Worm (Caenorhabditis elegans) whole organism, young adult: ENCODE measurements around the gene ttr-23.
A peak's percentile ranks its signal among the peaks of the same experiment; 100 is the strongest.

ENCODE experiments used
- B0019.2 ChIP-seq: fragments of 200-800 bp; sonication (Bioruptor generic); conservative IDR thresholded peaks from 2 replicates; pipeline ENCODE4 v1.3.6; 2022; ENCODE audit warnings: missing genetic modification reagents, missing genetic modification characterization, missing compliant biosample characterization
- B0336.3 ChIP-seq: fragments of 200-800 bp; sonication (Bioruptor generic); IDR thresholded peaks from 2 replicates; pipeline ENCODE4 v1.3.6; 2022; ENCODE audit warnings: missing genetic modification characterization, missing compliant biosample characterization
- D2030.7 ChIP-seq: fragments of 200-800 bp; sonication (Bioruptor generic); IDR thresholded peaks from 2 replicates; pipeline ENCODE4 v1.3.6; 2022; ENCODE audit warnings: missing genetic modification reagents, missing genetic modification characterization, missing compliant biosample characterization
- F39B2.1 ChIP-seq: fragments of 200-800 bp; sonication (Bioruptor generic); IDR thresholded peaks from 2 replicates; pipeline ENCODE4 v1.3.6; 2022; ENCODE audit warnings: missing genetic modification reagents, missing genetic modification characterization, missing compliant biosample characterization
- F49E8.2 ChIP-seq: sonication (generic microtip); optimal IDR thresholded peaks from 3 replicates; lab custom pipeline; 2017; ENCODE audit warnings: missing genetic modification characterization, mild to moderate bottlenecking, missing compliant biosample characterization, antibody characterized with exemption, moderate library complexity; ENCODE audit not compliant: insufficient read depth
- F52B5.7 ChIP-seq: sonication (generic microtip); optimal IDR thresholded peaks from 2 replicates; lab custom pipeline; 2016; ENCODE audit warnings: mild to moderate bottlenecking, missing genetic modification characterization, missing compliant biosample characterization
- F55B11.4 ChIP-seq: sonication (generic microtip); optimal IDR thresholded peaks from 2 replicates; lab custom pipeline; 2016; ENCODE audit warnings: missing compliant biosample characterization, missing genetic modification characterization, borderline replicate concordance; ENCODE audit not compliant: insufficient read depth
- Y53G8AR.9 ChIP-seq: fragments of 200-800 bp; sonication (Bioruptor generic); conservative IDR thresholded peaks from 2 replicates; pipeline ENCODE4 v1.3.6; 2022; ENCODE audit warnings: missing genetic modification reagents, missing genetic modification characterization, missing compliant biosample characterization
- ZK185.1 ChIP-seq: sonication (generic microtip); optimal IDR thresholded peaks from 2 replicates; lab custom pipeline; 2016; ENCODE audit warnings: mild to moderate bottlenecking, missing genetic modification characterization, missing compliant biosample characterization; ENCODE audit not compliant: poor library complexity, severe bottlenecking
- akir-1 ChIP-seq: fragments of 200-800 bp; sonication (Bioruptor generic); optimal IDR thresholded peaks from 2 replicates; lab custom pipeline; 2018; ENCODE audit warnings: mild to moderate bottlenecking, missing genetic modification characterization, moderate library complexity, missing compliant biosample characterization
- aptf-2 ChIP-seq: fragments of 200-800 bp; sonication (Bioruptor generic); conservative IDR thresholded peaks from 2 replicates; pipeline ENCODE4 v1.3.6; 2022; ENCODE audit warnings: missing genetic modification reagents, missing genetic modification characterization, missing compliant biosample characterization
- aptf-3 ChIP-seq: fragments of 200-800 bp; sonication (Bioruptor generic); IDR thresholded peaks from 2 replicates; pipeline ENCODE4 v1.3.6; 2022; ENCODE audit warnings: missing genetic modification characterization, missing compliant biosample characterization
- attf-3 ChIP-seq: fragments of 200-800 bp; sonication (Bioruptor generic); conservative IDR thresholded peaks from 2 replicates; pipeline ENCODE4 v1.3.6; 2022; ENCODE audit warnings: missing genetic modification reagents, missing genetic modification characterization, missing compliant biosample characterization
- dox-1 ChIP-seq: fragments of 200-800 bp; sonication (Bioruptor generic); IDR thresholded peaks from 2 replicates; pipeline ENCODE4 v1.3.6; 2022; ENCODE audit warnings: missing genetic modification reagents, missing genetic modification characterization, missing compliant biosample characterization
- dpl-1 ChIP-seq: fragments of 150-350 bp; optimal IDR thresholded peaks from 2 replicates; lab custom pipeline; 2014; ENCODE audit warnings: missing biosample characterization, missing genetic modification reagents, missing genetic modification characterization
- egl-44 ChIP-seq: fragments of 200-800 bp; sonication (Bioruptor generic); IDR thresholded peaks from 2 replicates; pipeline ENCODE4 v1.3.6; 2022; ENCODE audit warnings: missing genetic modification reagents, missing genetic modification characterization, missing compliant biosample characterization
- ekl-4 ChIP-seq: fragments of 200-800 bp; sonication (Bioruptor generic); IDR thresholded peaks from 2 replicates; pipeline ENCODE4 v1.3.6; 2022; ENCODE audit warnings: missing genetic modification reagents, missing genetic modification characterization, missing compliant biosample characterization
- fkh-3 ChIP-seq: sonication (generic microtip); optimal IDR thresholded peaks from 2 replicates; lab custom pipeline; 2016; ENCODE audit warnings: mild to moderate bottlenecking, missing genetic modification characterization, missing compliant biosample characterization
- gei-17 ChIP-seq: fragments of 200-800 bp; sonication (Bioruptor generic); optimal IDR thresholded peaks from 2 replicates; lab custom pipeline; 2018; ENCODE audit warnings: mild to moderate bottlenecking, missing genetic modification characterization, missing compliant biosample characterization
- hlh-26 ChIP-seq: fragments of 200-800 bp; sonication (Bioruptor generic); conservative IDR thresholded peaks from 2 replicates; pipeline ENCODE4 v1.3.6; 2022; ENCODE audit warnings: missing genetic modification reagents, missing genetic modification characterization, missing compliant biosample characterization
- hmg-20 ChIP-seq: fragments of 200-800 bp; sonication (Bioruptor generic); IDR thresholded peaks from 2 replicates; pipeline ENCODE4 v1.3.6; 2022; ENCODE audit warnings: missing genetic modification reagents, missing genetic modification characterization, missing compliant biosample characterization
- let-607 ChIP-seq, 2 experiments: fragments of 200-800 bp in 1 of 2; sonication (Bioruptor generic) in 1 of 2; sonication (generic microtip) in 1 of 2; optimal IDR thresholded peaks; 2 replicates each; lab custom pipeline; 2016 to 2018; ENCODE audit warnings: mild to moderate bottlenecking in 2 of 2, missing compliant biosample characterization in 2 of 2, missing genetic modification characterization in 2 of 2, moderate library complexity in 2 of 2, missing genotype in 1 of 2
- lin-35 ChIP-seq, 3 experiments: fragments of 150-350 bp in 2 of 3; sonication (generic microtip) in 1 of 3; optimal IDR thresholded peaks; 2 replicates each; lab custom pipeline; 2014 to 2018; ENCODE audit warnings: missing biosample characterization in 3 of 3, missing genetic modification characterization in 3 of 3, missing genetic modification reagents in 3 of 3
- lsy-27 ChIP-seq: sonication (generic microtip); optimal IDR thresholded peaks from 2 replicates; lab custom pipeline; 2017; ENCODE audit warnings: missing genetic modification characterization, mild to moderate bottlenecking, missing compliant biosample characterization, antibody characterized with exemption, missing genotype, borderline replicate concordance; ENCODE audit not compliant: insufficient read depth
- madf-8 ChIP-seq: fragments of 200-800 bp; sonication (Bioruptor generic); conservative IDR thresholded peaks from 2 replicates; pipeline ENCODE4 v1.3.6; 2022; ENCODE audit warnings: missing genetic modification reagents, missing genetic modification characterization, missing compliant biosample characterization
- mcd-1 ChIP-seq: fragments of 200-800 bp; sonication (Bioruptor generic); IDR thresholded peaks from 2 replicates; pipeline ENCODE4 v1.3.6; 2022; ENCODE audit warnings: missing genetic modification reagents, missing genetic modification characterization, missing compliant biosample characterization
- mes-4 ChIP-seq: sonication (generic microtip); optimal IDR thresholded peaks from 2 replicates; lab custom pipeline; 2016; ENCODE audit warnings: missing genotype, missing genetic modification characterization, missing compliant biosample characterization
- nhr-120 ChIP-seq: fragments of 200-800 bp; sonication (Bioruptor generic); IDR thresholded peaks from 2 replicates; pipeline ENCODE4 v1.3.6; 2022; ENCODE audit warnings: missing genetic modification characterization, missing compliant biosample characterization
- nhr-80 ChIP-seq: sonication (generic microtip); optimal IDR thresholded peaks from 2 replicates; lab custom pipeline; 2016; ENCODE audit warnings: missing genetic modification characterization, missing compliant biosample characterization
- rec-8 ChIP-seq, 2 experiments: sonication (generic microtip); optimal IDR thresholded peaks; 2 replicates each; lab custom pipeline; 2016; ENCODE audit warnings: mild to moderate bottlenecking in 2 of 2, missing genetic modification characterization in 2 of 2, missing genetic modification reagents in 2 of 2, missing genotype in 2 of 2, missing biosample characterization in 1 of 2, missing compliant biosample characterization in 1 of 2, moderate library complexity in 1 of 2
- sptf-2 ChIP-seq: fragments of 200-800 bp; sonication (Bioruptor generic); optimal IDR thresholded peaks from 2 replicates; lab custom pipeline; 2018; ENCODE audit warnings: mild to moderate bottlenecking, missing genetic modification characterization, missing compliant biosample characterization
- ztf-18 ChIP-seq: sonication (generic microtip); optimal IDR thresholded peaks from 2 replicates; lab custom pipeline; 2016; ENCODE audit warnings: missing genotype, mild to moderate bottlenecking, missing genetic modification characterization, missing compliant biosample characterization

Gene ttr-23

DNA sequence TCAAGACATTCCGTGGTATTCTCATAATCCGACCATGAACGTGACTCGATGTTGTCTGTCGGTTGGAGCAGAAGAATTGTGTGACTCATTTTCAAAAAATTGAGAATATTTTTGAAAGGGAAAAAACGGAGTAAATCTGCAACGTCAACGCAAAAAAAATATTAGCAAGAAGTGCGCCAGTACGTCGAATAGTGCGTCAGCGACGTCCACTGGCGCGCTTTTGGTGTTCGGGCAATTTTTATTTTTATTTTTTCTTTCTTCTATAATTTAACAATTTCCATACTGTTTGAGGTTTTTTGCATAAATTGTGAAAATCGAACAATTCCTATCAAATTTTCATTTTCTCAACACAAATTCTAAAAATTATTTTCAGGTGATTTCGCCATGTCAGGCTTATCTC lies 10.7 kb downstream of the ttr-23 start, which contains the start of the genes erh-1 and lpd-9 (continued):
- TF ChIP-seq dpl-1 (GFP tag; lab: Kevin White, UChicago) = no peak
- TF ChIP-seq F52B5.7 (tag; lab: Kevin White, UChicago) = no peak
- peak; percentile 46 for TF ChIP-seq nhr-80
- no peak for TF ChIP-seq nhr-120 (GFP tag; lab: Robert Waterston, UW)
- peak; percentile 43 for TF ChIP-seq ZK185.1 (tag; lab: Kevin White, UChicago)
- no peak for TF ChIP-seq egl-44
- no peak for TF ChIP-seq rec-8 (tag; optimal IDR thresholded peaks at IDR 0.05; lab: Kevin White, UChicago)
- no peak for TF ChIP-seq B0019.2 (GFP tag; lab: Robert Waterston, UW)
- no peak for TF ChIP-seq F39B2.1 (GFP tag; lab: Robert Waterston, UW)
- TF ChIP-seq dox-1 (GFP tag; lab: Robert Waterston, UW) = peak; percentile 83; the same call in 1 of the 2 replicates
- peak; percentile 40; the same call in 1 of the 2 replicates for TF ChIP-seq madf-8 (GFP tag; lab: Robert Waterston, UW)
- TF ChIP-seq hlh-26 (GFP tag; lab: Robert Waterston, UW) = no peak
- TF ChIP-seq attf-3 = peak; percentile 44; the same call in 1 of the 2 replicates
- TF ChIP-seq F49E8.2 (tag; lab: Kevin White, UChicago) = no peak
- TF ChIP-seq fkh-3 (tag; lab: Kevin White, UChicago) = no peak
- peak; percentile 48; the same call in 1 of the 2 replicates for TF ChIP-seq hmg-20 (GFP tag; lab: Robert Waterston, UW)
- peak; percentile 98 for TF ChIP-seq ztf-18 (tag; lab: Kevin White, UChicago)
- no peak for TF ChIP-seq aptf-3 (GFP tag; lab: Robert Waterston, UW)
- peak in 1 of 3 experiments; percentile 84 for TF ChIP-seq lin-35 (GFP tag; optimal IDR thresholded peaks at IDR 0.05; lab: Kevin White, UChicago)
- TF ChIP-seq B0336.3 = peak; percentile 81
- no peak for TF ChIP-seq sptf-2 (GFP tag; lab: Kevin White, UChicago)
- no peak for TF ChIP-seq F55B11.4
- no peak for TF ChIP-seq akir-1 (GFP tag; lab: Kevin White, UChicago)
- peak; percentile 43; the same call in 1 of the 2 replicates for TF ChIP-seq D2030.7 (GFP tag; lab: Robert Waterston, UW)
- no peak for TF ChIP-seq lsy-27 (tag; lab: Kevin White, UChicago)
- TF ChIP-seq ekl-4 (GFP tag; lab: Robert Waterston, UW) = peak; percentile 84
- TF ChIP-seq gei-17 = peak; percentile 23
- no peak for TF ChIP-seq mes-4 (tag; lab: Kevin White, UChicago)
- TF ChIP-seq, all 124 proteins: peak for 42

- TF ChIP-seq B0019.2 (GFP tag; lab: Robert Waterston, UW) (no peak), egl-44 (no peak), Y53G8AR.9 (0 out of 2 replicates have a peak, but pooled peaks have one; percentile 33), F49E8.2 (tag; lab: Kevin White, UChicago) (no peak)
- TF ChIP-seq, all 124 proteins: peak for 1
These were observed 11.4 kb downstream of the ttr-23 start, which contains the start of gene mics-1 for ce11 chrV:10578226-10578625. TSS of gene mics-1 (minus strand) at chrV:10578326.

- no peak for TF ChIP-seq aptf-2 (GFP tag; lab: Robert Waterston, UW)
- TF ChIP-seq mcd-1 (GFP tag; lab: Robert Waterston, UW) = 0 out of 2 replicates have a peak, but pooled peaks have one; percentile 9
- TF ChIP-seq, all 124 proteins: peak for 1
These were observed 13.3 kb downstream of the ttr-23 start, which contains the start of gene vps-54 for ce11 chrV:10576319-10576718. TSS of gene vps-54 (minus strand) at chrV:10576419.

DNA sequence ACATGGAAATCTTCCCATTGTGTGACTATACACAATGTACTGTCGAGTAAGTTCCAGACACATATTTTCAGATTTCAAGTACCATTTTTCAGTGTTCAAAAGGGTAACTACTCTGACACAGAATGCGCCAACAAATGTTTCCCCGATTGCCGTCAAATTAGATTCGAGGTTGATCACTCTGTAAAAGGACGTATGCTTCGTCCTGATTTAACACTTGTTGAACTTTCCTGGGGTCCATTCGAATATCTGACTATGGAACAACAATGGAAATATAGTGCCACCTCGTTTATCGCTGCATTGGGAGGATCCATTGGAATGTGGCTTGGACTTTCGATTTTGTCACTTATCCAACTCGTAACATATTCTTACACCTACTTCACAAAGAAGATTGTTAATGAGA lies 15.5 kb downstream of the ttr-23 start:
- TF ChIP-seq let-607 (tag; optimal IDR thresholded peaks at IDR 0.05; lab: Kevin White, UChicago) = no peak
- TF ChIP-seq, all 124 proteins: peak for 0
